Fruit fly (Drosophila melanogaster): ENCODE data around the gene CG32750.

Gene CG32750

DNA sequence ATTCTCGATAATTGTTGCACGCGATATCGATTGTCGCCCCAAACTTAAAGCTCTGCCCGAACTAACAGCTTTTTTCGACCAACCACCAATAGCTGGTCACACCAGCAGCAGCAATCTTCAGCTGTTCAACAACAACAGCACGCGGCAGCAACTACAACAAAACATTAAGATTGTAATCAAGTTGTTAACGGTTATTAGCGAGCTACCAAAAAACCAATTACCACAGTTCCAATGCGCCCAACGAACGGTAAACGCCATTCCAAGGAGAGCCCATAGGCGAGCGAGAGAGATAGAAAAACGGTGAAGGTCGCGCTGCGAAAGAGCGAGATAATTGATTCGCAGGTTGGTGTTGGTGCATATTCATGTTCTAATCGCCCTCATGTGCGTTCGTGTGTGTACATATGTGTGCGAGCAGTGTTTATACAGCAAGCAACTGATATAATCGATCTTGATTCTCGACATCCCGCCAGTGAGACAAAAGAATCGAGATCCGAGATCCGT, 23.7 kb upstream of the CG32750 start, which contains the start of gene Efr (continued):
- TF ChIP-seq Fer3 (tag; optimal IDR thresholded peaks at IDR 0.05) (no peak), Dll (GFP tag; IDR thresholded peaks at IDR 0.05; ENCODE audit: partially characterized antibody) (peak; percentile 60; the same call in 2 of the 4 replicates), exex (tag; optimal IDR thresholded peaks at IDR 0.05) (peak; percentile 98), CG12299 (tag; optimal IDR thresholded peaks at IDR 0.05) (no peak), Doc3 (GFP tag; IDR thresholded peaks at IDR 0.05; ENCODE audit: partially characterized antibody) (0 out of 3 replicates have a peak, but pooled peaks have one; percentile 14), CG11504 (tag; optimal IDR thresholded peaks at IDR 0.05) (peak; percentile 11), Mrtf (GFP tag; IDR thresholded peaks at IDR 0.05) (no peak), CG1233 (GFP tag; optimal IDR thresholded peaks at IDR 0.05) (peak; percentile 3), Myb (GFP tag; optimal IDR thresholded peaks at IDR 0.05) (peak; percentile 48), grn (GFP tag; optimal IDR thresholded peaks at IDR 0.05) (peak; percentile 97), Nf-YC (tag; optimal IDR thresholded peaks at IDR 0.05) (peak; percentile 16), CG15514 (GFP tag; optimal IDR thresholded peaks at IDR 0.05) (peak; percentile 39), CG10543 (GFP tag; optimal IDR thresholded peaks at IDR 0.05) (peak; percentile 61), CG13296 (GFP tag; optimal IDR thresholded peaks at IDR 0.05) (peak; percentile 31), Oaz (GFP tag; IDR thresholded peaks at IDR 0.05) (no peak), GATAe (GFP tag; conservative IDR thresholded peaks at IDR 0.05) (0 out of 2 replicates have a peak, but pooled peaks have one; percentile 33), tin (GFP tag; optimal IDR thresholded peaks at IDR 0.05) (no peak), E2f1 (GFP tag; IDR thresholded peaks at IDR 0.05) (no peak), CG8924 (tag; optimal IDR thresholded peaks at IDR 0.05) (peak; percentile 2), hb (GFP tag; IDR thresholded peaks at IDR 0.05; ENCODE audit: partially characterized antibody) (no peak), kah (GFP tag; optimal IDR thresholded peaks at IDR 0.05) (no peak), E2f2 (GFP tag; IDR thresholded peaks at IDR 0.05) (peak; percentile 85), CG1832 (GFP tag; optimal IDR thresholded peaks at IDR 0.05) (peak; percentile 25), lilli (GFP tag; optimal IDR thresholded peaks at IDR 0.05) (no peak), Dbx (GFP tag; IDR thresholded peaks at IDR 0.05) (no peak), her (GFP tag; optimal IDR thresholded peaks at IDR 0.05) (no peak), chn (GFP tag; optimal IDR thresholded peaks at IDR 0.05) (no peak), Trl (optimal IDR thresholded peaks at IDR 0.05) (peak in 1 of 2 experiments; percentile 35), Trl (GFP tag; optimal IDR thresholded peaks at IDR 0.05) (no peak), CG10209 (GFP tag; optimal IDR thresholded peaks at IDR 0.05) (no peak), Gug (GFP tag; IDR thresholded peaks at IDR 0.05) (no peak), chinmo (GFP tag; IDR thresholded peaks at IDR 0.05; ENCODE audit: partially characterized antibody) (peak; percentile 91), pzg (GFP tag; optimal IDR thresholded peaks at IDR 0.05) (peak; percentile 56), CG2712 (tag; optimal IDR thresholded peaks at IDR 0.05) (no peak), CG11695 (GFP tag; IDR thresholded peaks at IDR 0.05) (no peak), Sry-δ (GFP tag; optimal IDR thresholded peaks at IDR 0.05) (peak; percentile 5), al (GFP tag; IDR thresholded peaks at IDR 0.05) (no peak), CG12071 (GFP tag; optimal IDR thresholded peaks at IDR 0.05) (no peak), rib (GFP tag; IDR thresholded peaks at IDR 0.05) (peak; percentile 34; the same call in 1 of the 2 replicates), CrebB (tag; optimal IDR thresholded peaks at IDR 0.05) (peak; percentile 28), CG2116 (GFP tag; optimal IDR thresholded peaks at IDR 0.05) (peak; percentile 22), CG3281 (GFP tag; optimal IDR thresholded peaks at IDR 0.05) (peak; percentile 26), CG17612 (GFP tag; IDR thresholded peaks at IDR 0.05) (no peak), Meics (GFP tag; optimal IDR thresholded peaks at IDR 0.05) (no peak), repo (GFP tag; optimal IDR thresholded peaks at IDR 0.05) (no peak), run (tag; optimal IDR thresholded peaks at IDR 0.05) (no peak), ara (GFP tag; IDR thresholded peaks at IDR 0.05) (no peak), HLH4C (GFP tag; IDR thresholded peaks at IDR 0.05; ENCODE audit: partially characterized antibody) (peak; percentile 42; the same call in 2 of the 3 replicates), Jarid2 (GFP tag; optimal IDR thresholded peaks at IDR 0.05) (no peak), CG3838 (GFP tag; optimal IDR thresholded peaks at IDR 0.05) (peak; percentile 61)
